Fruit fly (Drosophila melanogaster): ENCODE measurements around the gene Brr2.

Gene Brr2

dm6 chr3L:15979240-15979639, 11.6 kb upstream of the Brr2 start:
- TF ChIP-seq Dll (optimal IDR thresholded peaks at IDR 0.05), result no peak
- no peak for TF ChIP-seq CG8478 (optimal IDR thresholded peaks at IDR 0.05)
- no peak for TF ChIP-seq pan (optimal IDR thresholded peaks at IDR 0.05)
- no peak for TF ChIP-seq psq (optimal IDR thresholded peaks at IDR 0.05)
- TF ChIP-seq usp (GFP tag; optimal IDR thresholded peaks at IDR 0.05), result no peak
- no peak for TF ChIP-seq EcR (GFP tag; optimal IDR thresholded peaks at IDR 0.05)

- TF ChIP-seq EcR (GFP tag; optimal IDR thresholded peaks at IDR 0.05) (no peak), usp (GFP tag; optimal IDR thresholded peaks at IDR 0.05) (no peak), pan (optimal IDR thresholded peaks at IDR 0.05) (no peak), Dll (optimal IDR thresholded peaks at IDR 0.05) (no peak), psq (optimal IDR thresholded peaks at IDR 0.05) (no peak), CG8478 (optimal IDR thresholded peaks at IDR 0.05) (no peak)
Observed at dm6 chr3L:15978224-15978623, 10.6 kb upstream of the Brr2 start, which contains the start of gene CG17028. Gene CG17028 (plus strand): TSS chr3L:15978524.

- no peak for TF ChIP-seq psq (optimal IDR thresholded peaks at IDR 0.05)
- TF ChIP-seq EcR (GFP tag; optimal IDR thresholded peaks at IDR 0.05), result no peak
- no peak for TF ChIP-seq usp (GFP tag; optimal IDR thresholded peaks at IDR 0.05)
- TF ChIP-seq CG8478 (optimal IDR thresholded peaks at IDR 0.05), result no peak
- no peak for TF ChIP-seq pan (optimal IDR thresholded peaks at IDR 0.05)
- TF ChIP-seq Dll (optimal IDR thresholded peaks at IDR 0.05), result no peak
Observed at dm6 chr3L:15977565-15977964, 9.9 kb upstream of the Brr2 start.

dm6 chr3L:15976758-15977157, 9.1 kb upstream of the Brr2 start, which contains the start of gene CG17029:
Gene CG17029 (plus strand): TSS chr3L:15976870.
- TF ChIP-seq pan (optimal IDR thresholded peaks at IDR 0.05) (no peak), usp (GFP tag; optimal IDR thresholded peaks at IDR 0.05) (no peak), psq (optimal IDR thresholded peaks at IDR 0.05) (no peak), Dll (optimal IDR thresholded peaks at IDR 0.05) (no peak), CG8478 (optimal IDR thresholded peaks at IDR 0.05) (no peak), EcR (GFP tag; optimal IDR thresholded peaks at IDR 0.05) (no peak)

dm6 chr3L:15975068-15975467, 7.4 kb upstream of the Brr2 start, which contains the start of gene CG17026:
Gene CG17026 (plus strand): TSS chr3L:15975368.
- TF ChIP-seq Dll (optimal IDR thresholded peaks at IDR 0.05) (no peak), usp (GFP tag; optimal IDR thresholded peaks at IDR 0.05) (no peak)

dm6 chr3L:15974166-15974565, 6.5 kb upstream of the Brr2 start:
- TF ChIP-seq Dll (optimal IDR thresholded peaks at IDR 0.05) (no peak), EcR (GFP tag; optimal IDR thresholded peaks at IDR 0.05) (no peak), pan (optimal IDR thresholded peaks at IDR 0.05) (no peak), CG8478 (optimal IDR thresholded peaks at IDR 0.05) (no peak), usp (GFP tag; optimal IDR thresholded peaks at IDR 0.05) (no peak), psq (optimal IDR thresholded peaks at IDR 0.05) (no peak)

- TF ChIP-seq EcR (GFP tag; optimal IDR thresholded peaks at IDR 0.05) (no peak), Dll (optimal IDR thresholded peaks at IDR 0.05) (no peak), usp (GFP tag; optimal IDR thresholded peaks at IDR 0.05) (no peak), psq (optimal IDR thresholded peaks at IDR 0.05) (no peak), pan (optimal IDR thresholded peaks at IDR 0.05) (no peak), CG8478 (optimal IDR thresholded peaks at IDR 0.05) (no peak)
Observed at dm6 chr3L:15968686-15969085, 1.0 kb upstream of the Brr2 start.

dm6 chr3L:15958612-15959315, 8.9 kb downstream of the Brr2 start, which contains the start of gene CG17032:
Gene CG17032 (plus strand): TSS chr3L:15958843.
- TF ChIP-seq CG8478 (optimal IDR thresholded peaks at IDR 0.05), result no peak
- no peak for TF ChIP-seq psq (optimal IDR thresholded peaks at IDR 0.05)
- no peak for TF ChIP-seq usp (GFP tag; optimal IDR thresholded peaks at IDR 0.05)
- no peak for TF ChIP-seq Dll (optimal IDR thresholded peaks at IDR 0.05)
- TF ChIP-seq pan (optimal IDR thresholded peaks at IDR 0.05), result no peak
- no peak for TF ChIP-seq EcR (GFP tag; optimal IDR thresholded peaks at IDR 0.05)

dm6 chr3L:15956448-15957010, 11.1 kb downstream of the Brr2 start, which contains the start of gene elgi:
Gene elgi (plus strand): TSS chr3L:15956550.
- TF ChIP-seq usp (GFP tag; optimal IDR thresholded peaks at IDR 0.05) (no peak), pan (optimal IDR thresholded peaks at IDR 0.05) (no peak), psq (optimal IDR thresholded peaks at IDR 0.05) (no peak), Dll (optimal IDR thresholded peaks at IDR 0.05) (no peak), EcR (GFP tag; optimal IDR thresholded peaks at IDR 0.05) (no peak), CG8478 (optimal IDR thresholded peaks at IDR 0.05) (no peak)

dm6 chr3L:15954784-15955427, 12.8 kb downstream of the Brr2 start, which contains the start of the genes Pka-C3 and GXIVsPLA2:
Gene Pka-C3 (minus strand): TSS chr3L:15954797.
Gene GXIVsPLA2 (plus strand): TSS chr3L:15955096.
- TF ChIP-seq psq (optimal IDR thresholded peaks at IDR 0.05), result no peak
- TF ChIP-seq CG8478 (optimal IDR thresholded peaks at IDR 0.05), result no peak
- no peak for TF ChIP-seq pan (optimal IDR thresholded peaks at IDR 0.05)
- no peak for TF ChIP-seq Dll (optimal IDR thresholded peaks at IDR 0.05)
- no peak for TF ChIP-seq usp (GFP tag; optimal IDR thresholded peaks at IDR 0.05)
- TF ChIP-seq EcR (GFP tag; optimal IDR thresholded peaks at IDR 0.05), result no peak

dm6 chr3L:15953892-15954291, 13.8 kb downstream of the Brr2 start:
- TF ChIP-seq CG8478 (optimal IDR thresholded peaks at IDR 0.05) (no peak), psq (optimal IDR thresholded peaks at IDR 0.05) (no peak), EcR (GFP tag; optimal IDR thresholded peaks at IDR 0.05) (no peak), Dll (optimal IDR thresholded peaks at IDR 0.05) (no peak), usp (GFP tag; optimal IDR thresholded peaks at IDR 0.05) (no peak), pan (optimal IDR thresholded peaks at IDR 0.05) (no peak)

dm6 chr3L:15952909-15953308, 14.8 kb downstream of the Brr2 start:
- no peak for TF ChIP-seq CG8478 (optimal IDR thresholded peaks at IDR 0.05)
- TF ChIP-seq usp (GFP tag; optimal IDR thresholded peaks at IDR 0.05), result no peak
- TF ChIP-seq EcR (GFP tag; optimal IDR thresholded peaks at IDR 0.05), result no peak
- no peak for TF ChIP-seq pan (optimal IDR thresholded peaks at IDR 0.05)
- TF ChIP-seq psq (optimal IDR thresholded peaks at IDR 0.05), result no peak
- TF ChIP-seq Dll (optimal IDR thresholded peaks at IDR 0.05), result no peak

Data from whole organism.